Worm (Caenorhabditis elegans): ENCODE measurements around the gene W10G11.3.

DNA sequence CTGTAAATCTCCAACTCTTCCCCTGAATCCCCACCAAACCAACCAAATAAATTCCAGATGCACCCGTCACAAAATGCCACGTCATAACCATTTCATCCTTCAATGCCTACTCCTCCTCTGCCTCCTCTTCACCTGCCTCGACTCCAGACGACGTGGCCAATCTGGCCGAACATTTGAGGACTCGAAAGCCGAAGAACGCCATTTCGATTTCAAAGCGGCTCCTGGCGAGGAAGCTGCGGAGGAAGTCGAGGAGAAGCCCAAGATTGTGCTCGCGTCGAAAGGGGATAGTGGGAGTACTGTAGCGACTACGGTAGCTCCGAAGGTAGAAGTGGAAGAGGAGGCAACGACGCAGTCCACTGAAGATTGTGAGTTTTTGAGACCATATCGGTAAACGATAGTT lies 4.9 kb downstream of the W10G11.3 start, which contains the start of gene lgc-45:
- TF ChIP-seq pag-3 (tag; optimal IDR thresholded peaks at IDR 0.05; ENCODE audit: borderline replicate concordance, insufficient read depth): no peak
- no peak for TF ChIP-seq unc-30 (tag; optimal IDR thresholded peaks at IDR 0.05)
- no peak for TF ChIP-seq zag-1 (tag; optimal IDR thresholded peaks at IDR 0.05)
- no peak for TF ChIP-seq nhr-19 (GFP tag; conservative IDR thresholded peaks at IDR 0.05)
- no peak for TF ChIP-seq egl-27 (tag; optimal IDR thresholded peaks at IDR 0.05)

Data from whole organism, L1 larva.